Worm (Caenorhabditis elegans): ENCODE measurements around the gene srv-7.

srv-7 gene

ce11 chrX:5696197-5696596 lies 48.4 kb upstream of the srv-7 start (continued):
- peak; percentile 15 to 35 for TF ChIP-seq lsy-2 (tag; optimal IDR thresholded peaks at IDR 0.05)
- TF ChIP-seq daf-19 (GFP tag; conservative IDR thresholded peaks at IDR 0.05) = no peak
- 0 out of 2 replicates have a peak, but pooled peaks have one; percentile 26 for TF ChIP-seq tra-1 (GFP tag; IDR thresholded peaks at IDR 0.05)
- TF ChIP-seq sdz-12 (GFP tag; optimal IDR thresholded peaks at IDR 0.05) = no peak
- no peak for TF ChIP-seq jun-1 (tag; optimal IDR thresholded peaks at IDR 0.05)
- 0 out of 2 replicates have a peak, but pooled peaks have one; percentile 53 for TF ChIP-seq nhr-42 (GFP tag; IDR thresholded peaks at IDR 0.05)
- TF ChIP-seq D1046.2 (GFP tag; IDR thresholded peaks at IDR 0.05) = no peak
- peak; percentile 21 for TF ChIP-seq T20F7.1 (GFP tag; optimal IDR thresholded peaks at IDR 0.05)
- peak in 1 of 2 experiments; percentile 75 for TF ChIP-seq mdl-1 (tag; optimal IDR thresholded peaks at IDR 0.05)
- peak in 1 of 2 experiments; percentile 61 for TF ChIP-seq unc-62 (GFP tag; optimal IDR thresholded peaks at IDR 0.05 in 1 of 2)
- TF ChIP-seq unc-62 (tag; optimal IDR thresholded peaks at IDR 0.05) = no peak
- peak; percentile 78 for TF ChIP-seq aha-1 (tag)
- TF ChIP-seq Y48G9A.11 (GFP tag; IDR thresholded peaks at IDR 0.05) = no peak
- TF ChIP-seq mxl-3 (GFP tag; optimal IDR thresholded peaks at IDR 0.05) = peak; percentile 78
- 0 out of 2 replicates have a peak, but pooled peaks have one; percentile 44 for TF ChIP-seq ctbp-1 (GFP tag; IDR thresholded peaks at IDR 0.05)
- peak; percentile 38 for TF ChIP-seq mes-2 (tag; optimal IDR thresholded peaks at IDR 0.05; ENCODE audit: poor library complexity, severe bottlenecking)
- TF ChIP-seq nhr-77 (tag; optimal IDR thresholded peaks at IDR 0.05) = peak; percentile 66
- TF ChIP-seq mdt-29 (GFP tag; IDR thresholded peaks at IDR 0.05) = peak; percentile 72
- peak; percentile 65 for TF ChIP-seq pqm-1 (tag; optimal IDR thresholded peaks at IDR 0.05)
- peak; percentile 24 for TF ChIP-seq nhr-11 (tag; optimal IDR thresholded peaks at IDR 0.05)
- no peak for TF ChIP-seq dpl-1 (GFP tag; optimal IDR thresholded peaks at IDR 0.05)
- TF ChIP-seq fos-1 (tag; optimal IDR thresholded peaks at IDR 0.05) = no peak
- TF ChIP-seq nhr-10 (tag; optimal IDR thresholded peaks at IDR 0.05) = peak; percentile 53
- peak; percentile 35; the same call in 1 of the 2 replicates for TF ChIP-seq lin-1 (GFP tag; IDR thresholded peaks at IDR 0.05)
- peak; percentile 94 for TF ChIP-seq hlh-11 (tag; optimal IDR thresholded peaks at IDR 0.05)
- 0 out of 2 replicates have a peak, but pooled peaks have one; percentile 48 for TF ChIP-seq nhr-41 (GFP tag; IDR thresholded peaks at IDR 0.05)

ce11 chrX:5695416-5695815 lies 47.6 kb upstream of the srv-7 start:
- TF ChIP-seq nhr-11 (tag; optimal IDR thresholded peaks at IDR 0.05) (no peak), F10B5.3 (tag; optimal IDR thresholded peaks at IDR 0.05) (no peak), sdz-12 (GFP tag; optimal IDR thresholded peaks at IDR 0.05) (no peak), skn-1 (tag; optimal IDR thresholded peaks at IDR 0.05) (no peak), nhr-111 (GFP tag; optimal IDR thresholded peaks at IDR 0.05) (no peak), ztf-11 (tag; optimal IDR thresholded peaks at IDR 0.05) (no peak), dmd-9 (GFP tag; IDR thresholded peaks at IDR 0.05) (no peak), spr-3 (GFP tag; optimal IDR thresholded peaks at IDR 0.05) (no peak), ceh-44 (GFP tag; IDR thresholded peaks at IDR 0.05) (no peak), ztf-7 (tag; optimal IDR thresholded peaks at IDR 0.05) (no peak), egl-43 (GFP tag; IDR thresholded peaks at IDR 0.05) (no peak), ZK337.2 (GFP tag; IDR thresholded peaks at IDR 0.05) (no peak), ama-1 (optimal IDR thresholded peaks at IDR 0.05) (no peak), fkh-10 (GFP tag; optimal IDR thresholded peaks at IDR 0.05) (no peak), pqm-1 (tag; optimal IDR thresholded peaks at IDR 0.05) (peak; percentile 17), Y75B8A.6 (GFP tag; IDR thresholded peaks at IDR 0.05) (no peak), hlh-11 (tag; optimal IDR thresholded peaks at IDR 0.05) (peak; percentile 56), dmd-6 (GFP tag; IDR thresholded peaks at IDR 0.05) (peak; percentile 41), mep-1 (tag; optimal IDR thresholded peaks at IDR 0.05) (no peak), ceh-28 (tag; optimal IDR thresholded peaks at IDR 0.05) (no peak), daf-8 (GFP tag; IDR thresholded peaks at IDR 0.05) (no peak), rbr-2 (tag; optimal IDR thresholded peaks at IDR 0.05) (no peak), unc-130 (GFP tag; optimal IDR thresholded peaks at IDR 0.05) (no peak), cey-2 (tag; optimal IDR thresholded peaks at IDR 0.05; ENCODE audit: borderline replicate concordance, insufficient read depth) (no peak), lsy-2 (tag; optimal IDR thresholded peaks at IDR 0.05) (no peak), madf-5 (GFP tag; IDR thresholded peaks at IDR 0.05) (no peak), daf-16 (GFP tag; optimal IDR thresholded peaks at IDR 0.05) (no peak), daf-16 (tag; optimal IDR thresholded peaks at IDR 0.05) (peak; percentile 33), pha-4 (GFP tag; IDR thresholded peaks at IDR 0.05) (no peak), pha-4 (tag; optimal IDR thresholded peaks at IDR 0.05) (no peak), mdl-1 (tag; optimal IDR thresholded peaks at IDR 0.05) (peak in 1 of 2 experiments; percentile 6), T26A8.4 (GFP tag; IDR thresholded peaks at IDR 0.05) (no peak)
